Worm (Caenorhabditis elegans) whole organism, midembryonic: ENCODE measurements around the gene C13E3.1.

ENCODE experiments used
- T22C8.4 ChIP-seq: fragments of 200-800 bp; sonication (Bioruptor generic); IDR thresholded peaks from 2 replicates; pipeline ENCODE4 v1.3.6; 2022; ENCODE audit warnings: missing genetic modification characterization, missing compliant biosample characterization
- cog-1 ChIP-seq: sonication (generic microtip); optimal IDR thresholded peaks from 2 replicates; lab custom pipeline; 2016; ENCODE audit warnings: missing genetic modification characterization, missing compliant biosample characterization
- flt-1 ChIP-seq: fragments of 200-800 bp; sonication (Bioruptor generic); IDR thresholded peaks from 2 replicates; pipeline ENCODE4 v1.3.6; 2022; ENCODE audit warnings: missing genetic modification characterization, missing compliant biosample characterization
- klf-2 ChIP-seq: fragments of 200-800 bp; sonication (Bioruptor generic); conservative IDR thresholded peaks from 2 replicates; pipeline ENCODE4 v1.3.6; 2022; ENCODE audit warnings: missing genetic modification reagents, missing genetic modification characterization, missing compliant biosample characterization
- med-1 ChIP-seq: sonication (generic microtip); optimal IDR thresholded peaks from 2 replicates; lab custom pipeline; 2017; ENCODE audit warnings: missing genetic modification characterization, mild to moderate bottlenecking, missing compliant biosample characterization, antibody characterized with exemption, missing genetic modification reagents; ENCODE audit not compliant: insufficient read depth
- ref-1 ChIP-seq: fragments of 200-800 bp; sonication (Bioruptor generic); conservative IDR thresholded peaks from 2 replicates; pipeline ENCODE4 v1.3.6; 2022; ENCODE audit warnings: missing genetic modification reagents, missing genetic modification characterization, missing compliant biosample characterization
- tab-1 ChIP-seq: fragments of 200-800 bp; sonication (Bioruptor generic); IDR thresholded peaks from 2 replicates; pipeline ENCODE4 v1.3.6; 2022; ENCODE audit warnings: missing genetic modification characterization, missing compliant biosample characterization
- ztf-23 ChIP-seq: fragments of 200-800 bp; sonication (Bioruptor generic); IDR thresholded peaks from 2 replicates; pipeline ENCODE4 v1.3.6; 2022; ENCODE audit warnings: missing genetic modification reagents, missing genetic modification characterization, missing compliant biosample characterization
- ztf-29 ChIP-seq: fragments of 200-800 bp; sonication (Bioruptor generic); IDR thresholded peaks from 2 replicates; pipeline ENCODE4 v1.3.6; 2022; ENCODE audit warnings: missing genetic modification reagents, missing genetic modification characterization, missing compliant biosample characterization

The C13E3.1 gene

DNA sequence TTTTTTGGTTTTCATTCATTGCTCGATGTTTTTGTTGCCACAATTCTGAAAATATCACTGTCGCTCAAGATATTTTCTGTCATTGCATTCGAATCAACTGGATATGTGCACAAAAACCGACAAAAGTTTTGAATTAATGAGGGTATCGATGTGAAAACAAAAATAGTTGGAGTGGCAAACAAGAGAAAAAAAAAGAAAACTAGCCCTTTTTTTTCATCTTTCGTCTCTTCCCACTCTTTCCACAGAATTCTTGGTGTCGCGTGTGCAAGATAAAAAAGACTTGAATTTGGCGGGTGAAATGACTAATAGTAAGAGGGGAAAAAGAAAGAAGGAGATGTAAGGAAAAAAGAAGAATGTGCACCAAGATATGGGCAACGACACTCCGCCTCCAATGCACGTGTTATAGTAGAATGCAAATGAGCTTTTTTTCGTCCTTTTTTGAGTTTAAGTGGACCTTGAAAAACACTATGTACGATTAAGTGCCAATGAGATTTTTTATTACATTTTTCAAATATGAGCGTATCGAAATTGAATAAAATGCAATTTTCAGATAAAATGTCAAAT lies 23.7 kb upstream of the C13E3.1 start, which contains the start of the genes ubc-22 and ubc-21:
Gene ubc-22, minus strand, starts transcription at position 51 of the 564 bp plus-strand sequence.
Gene ubc-21, plus strand, starts transcription at position 514 of the 564 bp plus-strand sequence.
- TF ChIP-seq med-1, result no peak
- TF ChIP-seq ref-1 (GFP tag; lab: Robert Waterston, UW), result no peak
- no peak for TF ChIP-seq tab-1 (GFP tag; lab: Robert Waterston, UW)
- TF ChIP-seq T22C8.4 (GFP tag; lab: Robert Waterston, UW), result no peak
- no peak for TF ChIP-seq ztf-29 (GFP tag; lab: Robert Waterston, UW)
- TF ChIP-seq cog-1 (tag; lab: Kevin White, UChicago), result no peak
- no peak for TF ChIP-seq flt-1 (GFP tag; lab: Robert Waterston, UW)
- TF ChIP-seq ztf-23 (GFP tag; lab: Robert Waterston, UW), result no peak
- TF ChIP-seq klf-2 (GFP tag; lab: Robert Waterston, UW), result no peak

DNA sequence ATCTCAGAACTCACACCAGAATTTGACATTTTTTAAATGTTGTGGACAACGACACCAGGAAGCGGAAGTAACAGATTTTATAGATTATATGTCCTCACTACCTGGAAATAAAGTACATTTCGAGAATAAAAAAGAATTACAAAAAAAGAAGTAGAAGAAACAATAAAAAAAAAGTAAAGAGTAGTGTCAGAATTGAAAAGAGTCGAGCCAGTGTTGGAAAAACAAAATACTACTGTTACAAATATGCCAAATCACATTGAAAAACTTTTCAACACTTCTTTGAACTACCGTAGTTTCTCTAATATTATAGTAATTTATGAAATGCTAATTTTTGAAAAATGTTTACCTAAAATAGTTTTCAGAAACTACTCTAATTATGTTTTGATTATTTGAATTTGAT lies 18.2 kb upstream of the C13E3.1 start, which contains the start of gene C06E2.1:
Gene C06E2.1, minus strand, starts transcription at position 101 of the 400 bp plus-strand sequence.
- TF ChIP-seq tab-1 (GFP tag; lab: Robert Waterston, UW) (no peak), ztf-23 (GFP tag; lab: Robert Waterston, UW) (no peak), flt-1 (GFP tag; lab: Robert Waterston, UW) (no peak), ref-1 (GFP tag; lab: Robert Waterston, UW) (no peak), klf-2 (GFP tag; lab: Robert Waterston, UW) (no peak), ztf-29 (GFP tag; lab: Robert Waterston, UW) (no peak), med-1 (no peak), T22C8.4 (GFP tag; lab: Robert Waterston, UW) (no peak), cog-1 (tag; lab: Kevin White, UChicago) (no peak)

DNA sequence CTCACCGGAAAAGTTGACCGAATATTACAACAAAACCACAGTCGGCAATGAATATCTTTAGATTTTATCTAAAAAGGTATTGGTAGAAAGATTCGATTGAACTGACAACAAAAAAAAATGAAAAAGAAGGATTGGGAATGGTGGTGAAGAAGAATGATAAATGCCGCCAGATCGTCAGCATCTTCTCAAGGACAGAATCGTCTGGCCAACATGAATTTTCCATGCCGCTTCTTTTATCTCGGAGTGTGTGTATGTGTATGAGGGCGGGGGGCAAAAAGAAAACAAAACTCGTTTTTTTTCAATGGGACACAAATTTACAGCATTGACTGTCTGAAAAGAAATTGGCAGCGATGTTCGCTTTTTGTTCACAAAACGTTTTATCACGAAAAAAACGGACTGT lies 17.0 kb upstream of the C13E3.1 start:
- TF ChIP-seq cog-1 (tag; lab: Kevin White, UChicago) (no peak), klf-2 (GFP tag; lab: Robert Waterston, UW) (no peak), flt-1 (GFP tag; lab: Robert Waterston, UW) (no peak)

DNA sequence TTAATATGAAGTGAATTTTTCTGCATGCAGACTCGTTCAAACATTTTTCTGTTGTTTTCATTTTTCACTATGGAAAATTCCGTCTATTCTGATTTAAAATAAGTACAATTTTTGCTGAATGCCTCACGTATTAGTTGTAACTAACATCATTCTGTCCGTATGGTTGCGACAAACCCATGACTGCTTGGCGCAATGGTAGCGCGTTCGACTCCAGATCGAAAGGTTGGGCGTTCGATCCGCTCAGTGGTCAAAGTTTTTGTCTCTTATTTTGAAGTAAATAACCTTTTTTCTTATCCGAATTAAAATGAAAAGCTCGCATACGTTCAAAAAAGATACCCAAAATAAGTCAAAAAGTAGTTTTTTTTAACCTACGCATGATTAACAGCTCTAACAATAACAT lies 15.7 kb upstream of the C13E3.1 start:
- TF ChIP-seq ref-1 (GFP tag; lab: Robert Waterston, UW), result no peak
- no peak for TF ChIP-seq med-1
- TF ChIP-seq T22C8.4 (GFP tag; lab: Robert Waterston, UW), result no peak
- TF ChIP-seq tab-1 (GFP tag; lab: Robert Waterston, UW), result no peak
- TF ChIP-seq flt-1 (GFP tag; lab: Robert Waterston, UW), result no peak
- no peak for TF ChIP-seq ztf-29 (GFP tag; lab: Robert Waterston, UW)
- no peak for TF ChIP-seq ztf-23 (GFP tag; lab: Robert Waterston, UW)
- no peak for TF ChIP-seq cog-1 (tag; lab: Kevin White, UChicago)
- TF ChIP-seq klf-2 (GFP tag; lab: Robert Waterston, UW), result no peak

DNA sequence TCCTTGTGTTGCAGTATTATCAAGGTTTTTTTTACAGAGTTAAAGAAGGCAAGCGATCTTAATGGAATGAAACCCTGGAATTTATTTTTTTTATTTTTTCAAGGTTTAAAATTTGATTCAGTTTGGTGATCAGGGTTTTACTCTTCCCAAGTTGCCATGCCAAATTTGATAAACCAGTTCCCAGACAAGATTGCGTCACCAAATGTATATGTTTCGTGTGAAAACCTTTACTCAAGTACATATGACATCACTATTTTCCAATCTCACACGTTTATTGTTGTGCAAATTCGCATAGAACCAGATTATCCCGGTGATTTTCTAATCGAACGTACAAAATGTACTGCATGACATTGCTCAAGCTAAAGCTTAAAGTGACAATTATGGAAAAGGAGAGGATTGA lies 14.2 kb upstream of the C13E3.1 start:
- TF ChIP-seq cog-1 (tag; lab: Kevin White, UChicago) (no peak), ztf-29 (GFP tag; lab: Robert Waterston, UW) (no peak), med-1 (no peak), ref-1 (GFP tag; lab: Robert Waterston, UW) (no peak), tab-1 (GFP tag; lab: Robert Waterston, UW) (no peak), flt-1 (GFP tag; lab: Robert Waterston, UW) (no peak), klf-2 (GFP tag; lab: Robert Waterston, UW) (no peak), T22C8.4 (GFP tag; lab: Robert Waterston, UW) (no peak), ztf-23 (GFP tag; lab: Robert Waterston, UW) (no peak)

DNA sequence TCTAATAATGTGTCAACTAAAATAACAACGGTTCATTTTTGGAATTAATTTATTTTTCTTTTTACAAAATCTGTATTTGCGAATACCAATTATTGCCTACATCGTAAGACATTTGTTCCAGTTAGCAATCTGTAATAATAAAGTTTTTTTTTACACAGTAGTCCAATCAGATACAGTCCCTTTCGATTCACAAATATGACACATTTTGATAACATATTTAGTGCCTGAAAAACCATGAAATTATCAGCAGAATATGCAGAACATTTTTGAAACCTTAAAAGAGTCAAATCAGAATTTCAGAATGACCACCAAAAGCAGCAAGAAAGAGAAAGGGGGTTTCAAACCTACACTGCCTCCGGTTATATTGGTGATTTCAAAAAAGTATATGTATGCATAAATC lies 13.6 kb upstream of the C13E3.1 start, which contains the start of gene C06E2.2:
Gene C06E2.2, plus strand, starts transcription at position 301 of the 400 bp plus-strand sequence.
- TF ChIP-seq klf-2 (GFP tag; lab: Robert Waterston, UW) (no peak), tab-1 (GFP tag; lab: Robert Waterston, UW) (no peak), ref-1 (GFP tag; lab: Robert Waterston, UW) (no peak), ztf-23 (GFP tag; lab: Robert Waterston, UW) (no peak), T22C8.4 (GFP tag; lab: Robert Waterston, UW) (no peak), med-1 (no peak), cog-1 (tag; lab: Kevin White, UChicago) (no peak), ztf-29 (GFP tag; lab: Robert Waterston, UW) (no peak), flt-1 (GFP tag; lab: Robert Waterston, UW) (no peak)

DNA sequence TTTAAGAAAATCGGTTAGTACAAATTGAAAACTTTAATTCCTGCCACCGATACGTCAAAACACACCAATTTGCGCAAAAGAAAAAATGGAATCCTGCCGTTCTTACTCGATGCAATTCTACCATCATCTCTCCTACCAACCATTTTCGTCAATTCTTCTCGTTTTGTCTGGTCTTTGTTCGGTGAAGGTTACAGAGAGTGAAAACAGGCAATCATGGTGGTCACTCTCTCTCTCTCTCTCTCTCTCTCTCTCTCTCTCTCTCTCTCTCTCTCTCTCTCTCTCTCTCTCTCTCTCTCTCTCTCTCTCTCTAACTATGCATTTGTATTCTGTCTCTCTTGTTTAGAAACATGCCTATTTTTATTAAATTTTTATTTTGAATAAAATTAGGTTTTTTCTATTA lies 10.7 kb upstream of the C13E3.1 start:
- TF ChIP-seq T22C8.4 (GFP tag; lab: Robert Waterston, UW), result no peak
- no peak for TF ChIP-seq ztf-23 (GFP tag; lab: Robert Waterston, UW)
- TF ChIP-seq flt-1 (GFP tag; lab: Robert Waterston, UW), result no peak
- TF ChIP-seq med-1, result no peak
- TF ChIP-seq tab-1 (GFP tag; lab: Robert Waterston, UW), result no peak
- TF ChIP-seq klf-2 (GFP tag; lab: Robert Waterston, UW), result no peak
- no peak for TF ChIP-seq ref-1 (GFP tag; lab: Robert Waterston, UW)
- TF ChIP-seq ztf-29 (GFP tag; lab: Robert Waterston, UW), result no peak
- TF ChIP-seq cog-1 (tag; lab: Kevin White, UChicago), result no peak

DNA sequence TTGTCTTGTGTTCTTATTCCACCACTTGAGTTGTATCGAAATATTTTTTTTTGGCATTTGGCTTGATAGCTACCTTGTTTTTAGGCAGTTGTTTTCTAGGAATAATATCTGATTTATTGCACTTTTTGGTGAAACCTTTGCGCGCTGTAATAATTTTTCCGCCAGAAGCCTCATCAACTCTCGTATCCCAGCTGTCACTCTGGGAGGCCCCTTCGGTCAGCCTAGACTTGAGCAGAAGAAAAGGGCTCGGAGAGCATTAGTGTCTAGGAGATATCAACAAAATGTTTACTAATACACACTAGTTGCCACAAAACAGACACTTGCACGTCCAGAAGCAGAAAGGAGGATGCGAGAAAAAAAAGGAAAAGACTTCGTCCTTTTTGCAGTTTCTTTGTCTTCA lies 4.1 kb upstream of the C13E3.1 start:
- TF ChIP-seq med-1 (no peak), flt-1 (GFP tag; lab: Robert Waterston, UW) (no peak), cog-1 (tag; lab: Kevin White, UChicago) (no peak), tab-1 (GFP tag; lab: Robert Waterston, UW) (no peak), klf-2 (GFP tag; lab: Robert Waterston, UW) (no peak), ztf-23 (GFP tag; lab: Robert Waterston, UW) (no peak)

DNA sequence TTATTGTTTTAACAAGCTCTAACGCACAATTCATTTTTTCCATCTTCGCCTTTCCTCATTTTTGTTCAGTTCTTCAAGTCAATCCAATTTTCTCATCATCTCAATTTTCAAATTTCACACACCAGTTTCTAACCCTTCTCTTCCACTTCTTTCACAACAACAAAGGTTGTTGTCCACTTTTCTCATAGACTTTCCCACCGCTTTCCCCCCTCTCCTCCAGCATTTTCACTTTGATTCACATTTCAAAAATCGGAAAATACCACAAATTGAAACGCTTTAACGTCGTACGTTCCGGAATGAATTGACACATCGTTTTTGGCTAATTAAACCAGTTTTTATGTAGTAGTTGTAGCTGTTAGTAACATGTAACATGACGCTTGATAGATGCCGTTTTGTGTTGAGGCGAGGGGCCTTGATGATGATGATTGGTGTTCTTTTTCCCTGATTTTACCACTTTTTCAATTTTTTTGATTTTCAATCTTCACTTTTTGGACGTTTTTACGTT lies 2.6 kb upstream of the C13E3.1 start:
- TF ChIP-seq med-1 (no peak), cog-1 (tag; lab: Kevin White, UChicago) (no peak), ztf-23 (GFP tag; lab: Robert Waterston, UW) (no peak), ztf-29 (GFP tag; lab: Robert Waterston, UW) (no peak), klf-2 (GFP tag; lab: Robert Waterston, UW) (no peak), flt-1 (GFP tag; lab: Robert Waterston, UW) (no peak), T22C8.4 (GFP tag; lab: Robert Waterston, UW) (no peak), tab-1 (GFP tag; lab: Robert Waterston, UW) (no peak), ref-1 (GFP tag; lab: Robert Waterston, UW) (no peak)
